Fruit fly (Drosophila melanogaster): ENCODE measurements around the gene CG3386.

CG3386 gene

DNA sequence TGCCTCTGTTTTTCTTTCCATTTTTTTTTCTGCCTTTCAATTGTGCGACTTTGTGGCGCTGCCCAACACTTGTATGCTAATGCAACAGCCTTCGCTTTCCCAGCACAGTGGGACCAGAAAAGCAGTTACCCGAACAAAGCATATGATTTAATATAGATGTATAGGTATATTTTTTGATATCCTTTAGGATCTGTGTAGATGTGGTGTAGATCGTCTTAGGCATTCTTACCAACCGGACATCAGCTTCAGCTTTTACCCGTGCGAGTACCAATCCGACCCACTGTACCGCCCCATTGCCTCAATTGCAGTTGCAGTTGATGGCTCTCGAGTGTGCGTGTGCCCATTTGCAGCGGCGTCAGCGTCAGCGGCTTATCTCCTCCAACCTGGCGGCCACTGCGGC lies 45.8 kb downstream of the CG3386 start (continued):
- TF ChIP-seq CG6791 (GFP tag; IDR thresholded peaks at IDR 0.05; ENCODE audit: partially characterized antibody) (no peak), Med (GFP tag) (peak; percentile 89), D19B (GFP tag; optimal IDR thresholded peaks at IDR 0.05) (no peak), crp (GFP tag; optimal IDR thresholded peaks at IDR 0.05) (peak in 1 of 2 experiments; percentile 19), CG11247 (GFP tag; IDR thresholded peaks at IDR 0.05) (peak; percentile 58), p53 (GFP tag; optimal IDR thresholded peaks at IDR 0.05) (no peak), jumu (GFP tag; optimal IDR thresholded peaks at IDR 0.05) (peak; percentile 31), Jarid2 (GFP tag; optimal IDR thresholded peaks at IDR 0.05) (no peak), Fer1 (GFP tag; optimal IDR thresholded peaks at IDR 0.05) (no peak), gfzf (GFP tag; optimal IDR thresholded peaks at IDR 0.05) (no peak), fd3F (GFP tag; optimal IDR thresholded peaks at IDR 0.05) (no peak), CG8290 (GFP tag; optimal IDR thresholded peaks at IDR 0.05) (no peak), CG8290 (tag; optimal IDR thresholded peaks at IDR 0.05) (peak in 1 of 2 experiments; percentile 63), wor (GFP tag; IDR thresholded peaks at IDR 0.05) (peak; percentile 59), CG6765 (GFP tag; optimal IDR thresholded peaks at IDR 0.05) (no peak), CG6854 (GFP tag; optimal IDR thresholded peaks at IDR 0.05) (no peak), sd (tag; optimal IDR thresholded peaks at IDR 0.05) (no peak), ind (GFP tag; optimal IDR thresholded peaks at IDR 0.05) (peak; percentile 69), CG30431 (GFP tag; optimal IDR thresholded peaks at IDR 0.05) (peak; percentile 59), CG10209 (GFP tag; optimal IDR thresholded peaks at IDR 0.05) (peak; percentile 70), CG4328 (GFP tag; optimal IDR thresholded peaks at IDR 0.05) (no peak), H15 (GFP tag; IDR thresholded peaks at IDR 0.05) (peak; percentile 57; the same call in 1 of the 3 replicates), sens (GFP tag) (peak; percentile 92), CG5953 (GFP tag; IDR thresholded peaks at IDR 0.05) (peak; percentile 57; the same call in 1 of the 2 replicates), zf30C (GFP tag; optimal IDR thresholded peaks at IDR 0.05) (no peak), lmd (GFP tag; IDR thresholded peaks at IDR 0.05) (peak; percentile 77), CG1529 (GFP tag; optimal IDR thresholded peaks at IDR 0.05) (peak; percentile 54), zfh2 (GFP tag; optimal IDR thresholded peaks at IDR 0.05) (no peak), CG14667 (GFP tag; IDR thresholded peaks at IDR 0.05) (peak; percentile 69), chm (GFP tag; IDR thresholded peaks at IDR 0.05) (no peak), CG10274 (GFP tag; optimal IDR thresholded peaks at IDR 0.05) (no peak), CG2129 (GFP tag; IDR thresholded peaks at IDR 0.05; ENCODE audit: partially characterized antibody) (no peak), Mes4 (GFP tag; optimal IDR thresholded peaks at IDR 0.05) (peak; percentile 50), oc (tag; optimal IDR thresholded peaks at IDR 0.05) (peak; percentile 72), jing (GFP tag; optimal IDR thresholded peaks at IDR 0.05) (peak; percentile 59), CG30020 (tag; optimal IDR thresholded peaks at IDR 0.05) (no peak), HLHmδ (GFP tag; optimal IDR thresholded peaks at IDR 0.05) (no peak), CG13296 (GFP tag; optimal IDR thresholded peaks at IDR 0.05) (no peak), bsh (GFP tag; optimal IDR thresholded peaks at IDR 0.05) (peak; percentile 86 to 87), stc (GFP tag; IDR thresholded peaks at IDR 0.05) (peak; percentile 24; the same call in 1 of the 2 replicates), CG8765 (GFP tag; IDR thresholded peaks at IDR 0.05) (peak; percentile 44; the same call in 1 of the 2 replicates), caup (GFP tag; optimal IDR thresholded peaks at IDR 0.05; ENCODE audit: severe bottlenecking) (peak; percentile 1), CG15696 (tag; optimal IDR thresholded peaks at IDR 0.05) (peak; percentile 37), CG13624 (GFP tag; optimal IDR thresholded peaks at IDR 0.05) (no peak), wek (GFP tag; optimal IDR thresholded peaks at IDR 0.05) (no peak), HLH3B (GFP tag; IDR thresholded peaks at IDR 0.05) (peak; percentile 63), ewg (GFP tag; optimal IDR thresholded peaks at IDR 0.05) (peak; percentile 57), chn (GFP tag; optimal IDR thresholded peaks at IDR 0.05) (peak; percentile 57), schlank (tag; optimal IDR thresholded peaks at IDR 0.05) (no peak), CG5180 (GFP tag; optimal IDR thresholded peaks at IDR 0.05) (peak; percentile 15), odd (GFP tag; optimal IDR thresholded peaks at IDR 0.05) (no peak)
